Worm (Caenorhabditis elegans): ENCODE data around the gene str-44.

str-44 gene

ce11 chrIV:7203696-7204095 lies 26.7 kb downstream of the str-44 start, which contains the start of gene R13A1.3:
Gene R13A1.3, plus strand, starts transcription at chrIV:7203996.
- no peak for TF ChIP-seq unc-62 (GFP tag; optimal IDR thresholded peaks at IDR 0.05)

ce11 chrIV:7205969-7206368 lies 29.0 kb downstream of the str-44 start, which contains the start of gene kcc-1:
Gene kcc-1, plus strand, starts transcription at chrIV:7206269.
- no peak for TF ChIP-seq unc-62 (GFP tag; optimal IDR thresholded peaks at IDR 0.05)

- no peak for TF ChIP-seq unc-62 (GFP tag; optimal IDR thresholded peaks at IDR 0.05)
Observed at ce11 chrIV:7208961-7209360, 32.0 kb downstream of the str-44 start.

ce11 chrIV:7211313-7211712 lies 34.3 kb downstream of the str-44 start:
- TF ChIP-seq unc-62 (GFP tag; optimal IDR thresholded peaks at IDR 0.05): no peak

- no peak for TF ChIP-seq unc-62 (GFP tag; optimal IDR thresholded peaks at IDR 0.05)
Observed at ce11 chrIV:7212769-7213168, 35.8 kb downstream of the str-44 start.

- no peak for TF ChIP-seq unc-62 (GFP tag; optimal IDR thresholded peaks at IDR 0.05)
Observed at ce11 chrIV:7216210-7216609, 39.2 kb downstream of the str-44 start.

- no peak for TF ChIP-seq unc-62 (GFP tag; optimal IDR thresholded peaks at IDR 0.05)
Observed at ce11 chrIV:7219398-7220087, 42.6 kb downstream of the str-44 start, which contains the start of the genes glb-23 and R13A1.1. Gene glb-23, minus strand, starts transcription at chrIV:7219498. Gene R13A1.1, plus strand, starts transcription at chrIV:7220037.

- TF ChIP-seq unc-62 (GFP tag; optimal IDR thresholded peaks at IDR 0.05): no peak
Observed at ce11 chrIV:7222088-7222487, 45.1 kb downstream of the str-44 start.

ce11 chrIV:7227072-7227471 lies 50.1 kb downstream of the str-44 start, which contains the start of gene R13A1.10:
Gene R13A1.10, minus strand, starts transcription at chrIV:7227172.
- no peak for TF ChIP-seq unc-62 (GFP tag; optimal IDR thresholded peaks at IDR 0.05)

All from whole organism, dauer.